Worm (Caenorhabditis elegans): ENCODE results near the gene tba-9.
A peak's percentile ranks its signal among the peaks of the same experiment; 100 is the strongest.

Gene tba-9

ce11 chrX:3252500-3252899 is at the start of gene tba-9:
Gene tba-9 (plus strand): TSS chrX:3252800.
- TF ChIP-seq tbx-37 (GFP tag; conservative IDR thresholded peaks at IDR 0.05) (no peak), hnd-1 (tag; optimal IDR thresholded peaks at IDR 0.05) (no peak), F13C5.2 (tag; optimal IDR thresholded peaks at IDR 0.05) (no peak), ceh-13 (GFP tag; optimal IDR thresholded peaks at IDR 0.05) (no peak), B0310.2 (tag; optimal IDR thresholded peaks at IDR 0.05) (no peak), tra-4 (tag; optimal IDR thresholded peaks at IDR 0.05) (no peak), ceh-36 (tag; optimal IDR thresholded peaks at IDR 0.05) (no peak), ama-1 (optimal IDR thresholded peaks at IDR 0.05) (no peak), sea-1 (GFP tag; conservative IDR thresholded peaks at IDR 0.05) (no peak), tbx-11 (GFP tag; IDR thresholded peaks at IDR 0.05) (no peak), flt-1 (GFP tag; IDR thresholded peaks at IDR 0.05) (no peak), scrt-1 (GFP tag; IDR thresholded peaks at IDR 0.05) (no peak), aly-1 (tag; optimal IDR thresholded peaks at IDR 0.05) (no peak), hmbx-1 (tag; optimal IDR thresholded peaks at IDR 0.05) (no peak), pes-1 (GFP tag; IDR thresholded peaks at IDR 0.05) (no peak), ets-7 (tag; optimal IDR thresholded peaks at IDR 0.05) (no peak)

ce11 chrX:3204778-3205177 is 47.8 kb upstream of the tba-9 start, which contains the start of gene F28B4.1:
Gene F28B4.1 (plus strand): TSS chrX:3205078.
- TF ChIP-seq scrt-1 (GFP tag; IDR thresholded peaks at IDR 0.05) (no peak), tbx-37 (GFP tag; conservative IDR thresholded peaks at IDR 0.05) (no peak), hmg-4 (GFP tag; optimal IDR thresholded peaks at IDR 0.05) (no peak), tra-4 (tag; optimal IDR thresholded peaks at IDR 0.05) (no peak), tbx-11 (GFP tag; IDR thresholded peaks at IDR 0.05) (no peak), F13C5.2 (tag; optimal IDR thresholded peaks at IDR 0.05) (no peak)

ce11 chrX:3209523-3209922 is 43.1 kb upstream of the tba-9 start, which contains the start of gene F28B4.4:
Gene F28B4.4 (minus strand): TSS chrX:3209623.
- TF ChIP-seq hmg-4 (GFP tag; optimal IDR thresholded peaks at IDR 0.05): no peak
- no peak for TF ChIP-seq ama-1 (optimal IDR thresholded peaks at IDR 0.05)
- no peak for TF ChIP-seq tbx-37 (GFP tag; conservative IDR thresholded peaks at IDR 0.05)
- no peak for TF ChIP-seq scrt-1 (GFP tag; IDR thresholded peaks at IDR 0.05)
- no peak for TF ChIP-seq ets-7 (tag; optimal IDR thresholded peaks at IDR 0.05)
- no peak for TF ChIP-seq B0310.2 (tag; optimal IDR thresholded peaks at IDR 0.05)

DNA sequence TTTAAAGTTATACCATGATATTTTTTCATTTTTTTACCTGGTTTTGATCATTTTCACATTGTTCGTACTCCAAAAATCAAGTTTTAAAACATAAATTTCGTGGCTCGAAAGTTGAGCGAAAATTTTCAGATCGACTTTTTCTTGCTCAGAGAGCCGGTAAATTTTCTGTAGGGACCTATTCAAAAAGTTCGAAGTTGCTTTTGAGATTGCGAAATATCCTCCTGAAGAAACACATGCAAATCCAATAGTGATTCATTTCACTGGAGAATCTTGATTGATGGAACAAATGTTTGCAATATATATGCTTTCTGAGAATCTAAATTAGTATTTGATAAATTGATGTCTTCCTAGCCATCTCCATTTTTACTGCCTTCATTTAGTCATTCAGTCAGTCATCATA is 35.9 kb upstream of the tba-9 start:
- TF ChIP-seq hmbx-1 (tag; optimal IDR thresholded peaks at IDR 0.05) (no peak), tra-4 (tag; optimal IDR thresholded peaks at IDR 0.05) (no peak), pes-1 (GFP tag; IDR thresholded peaks at IDR 0.05) (no peak), scrt-1 (GFP tag; IDR thresholded peaks at IDR 0.05) (no peak), ama-1 (optimal IDR thresholded peaks at IDR 0.05) (no peak), F13C5.2 (tag; optimal IDR thresholded peaks at IDR 0.05) (no peak), hmg-4 (GFP tag; optimal IDR thresholded peaks at IDR 0.05) (no peak), sea-1 (GFP tag; conservative IDR thresholded peaks at IDR 0.05) (no peak), ceh-13 (GFP tag; optimal IDR thresholded peaks at IDR 0.05) (no peak), ets-7 (tag; optimal IDR thresholded peaks at IDR 0.05) (no peak), ceh-36 (tag; optimal IDR thresholded peaks at IDR 0.05) (no peak), aly-1 (tag; optimal IDR thresholded peaks at IDR 0.05) (no peak), B0310.2 (tag; optimal IDR thresholded peaks at IDR 0.05) (no peak), flt-1 (GFP tag; IDR thresholded peaks at IDR 0.05) (no peak), tbx-37 (GFP tag; conservative IDR thresholded peaks at IDR 0.05) (no peak)

DNA sequence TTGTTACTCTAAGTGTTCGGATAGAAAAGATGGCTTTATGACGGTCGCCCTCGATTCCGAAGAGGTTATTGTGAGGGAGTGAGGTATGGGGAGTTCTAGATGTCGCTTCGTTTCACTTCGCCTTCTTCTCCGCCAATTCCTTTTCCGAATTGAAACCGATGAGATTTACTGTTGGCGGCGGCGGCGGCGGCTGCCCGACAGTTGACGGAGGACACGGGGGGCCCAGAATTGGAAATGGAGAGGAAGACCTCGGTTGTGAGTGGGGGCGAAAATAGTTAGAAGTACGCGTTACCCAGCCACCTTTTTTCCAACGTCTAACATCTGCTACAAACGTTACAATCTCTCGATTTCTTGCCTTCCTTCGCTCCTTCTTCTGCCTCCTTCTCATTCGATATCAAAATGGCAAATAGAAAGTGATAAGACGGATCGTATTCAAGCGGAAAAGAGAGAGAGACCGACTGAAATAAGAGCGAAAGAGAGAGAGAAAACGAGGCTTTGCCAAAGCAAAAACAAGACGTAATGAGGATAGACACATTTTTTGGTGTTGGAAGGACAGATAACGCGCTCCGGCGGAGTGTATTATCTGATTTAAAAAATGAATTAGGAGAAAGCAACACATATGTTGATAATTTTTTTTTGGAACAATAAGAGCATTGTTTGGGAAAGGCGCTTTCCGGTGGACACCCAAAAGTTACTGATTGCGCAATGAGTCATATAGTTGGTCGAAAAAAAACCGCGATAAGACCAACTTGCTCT is 34.4 kb upstream of the tba-9 start:
- TF ChIP-seq hmbx-1 (tag; optimal IDR thresholded peaks at IDR 0.05) (no peak), ceh-13 (GFP tag; optimal IDR thresholded peaks at IDR 0.05) (no peak), tbx-37 (GFP tag; conservative IDR thresholded peaks at IDR 0.05) (no peak), B0310.2 (tag; optimal IDR thresholded peaks at IDR 0.05) (no peak), tra-4 (tag; optimal IDR thresholded peaks at IDR 0.05) (no peak)

ce11 chrX:3220267-3220666 is 32.3 kb upstream of the tba-9 start, which contains the start of gene rgl-1:
Gene rgl-1 (minus strand): TSS chrX:3220367.
- no peak for TF ChIP-seq flt-1 (GFP tag; IDR thresholded peaks at IDR 0.05)
- TF ChIP-seq ama-1 (optimal IDR thresholded peaks at IDR 0.05): no peak

DNA sequence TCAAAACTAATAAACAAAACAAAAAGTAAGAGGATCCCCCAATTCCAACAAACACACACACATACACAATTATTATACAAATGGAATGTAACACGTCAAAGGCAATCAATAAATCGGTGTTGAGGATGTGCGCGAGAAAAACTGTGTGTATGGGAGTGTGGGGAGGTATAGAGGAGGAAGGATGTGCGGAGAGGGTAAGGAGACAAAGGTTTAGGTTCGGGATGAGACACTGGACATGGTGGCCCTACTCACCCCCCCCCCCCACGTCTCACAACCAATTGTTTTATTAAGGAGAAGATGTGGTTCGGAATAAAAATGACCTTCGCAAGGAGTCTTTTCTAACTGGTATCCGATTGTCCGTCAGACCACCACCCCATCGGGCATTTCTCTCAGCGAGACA is 29.5 kb upstream of the tba-9 start:
- TF ChIP-seq hmg-4 (GFP tag; optimal IDR thresholded peaks at IDR 0.05) (peak; percentile 58), ets-7 (tag; optimal IDR thresholded peaks at IDR 0.05) (no peak)

- no peak for TF ChIP-seq hmbx-1 (tag; optimal IDR thresholded peaks at IDR 0.05)
- TF ChIP-seq scrt-1 (GFP tag; IDR thresholded peaks at IDR 0.05): 0 out of 2 replicates have a peak, but pooled peaks have one; percentile 44
- TF ChIP-seq hmg-4 (GFP tag; optimal IDR thresholded peaks at IDR 0.05): peak; percentile 54
- TF ChIP-seq pes-1 (GFP tag; IDR thresholded peaks at IDR 0.05): no peak
- peak; percentile 9 for TF ChIP-seq aly-1 (tag; optimal IDR thresholded peaks at IDR 0.05)
These were observed 26.0 kb upstream of the tba-9 start for ce11 chrX:3226348-3227229.
